Fruit fly (Drosophila melanogaster) whole organism, embryonic: ENCODE measurements around the gene alpha-Est9.

Source experiments
- Ada2b ChIP-seq: fragments of 200-800 bp; sonication (Bioruptor generic); IDR thresholded peaks from 2 replicates; pipeline ENCODE4 v1.3.6; 2022; ENCODE audit warnings: missing biosample characterization, missing genetic modification characterization
- Atf-2 ChIP-seq: fragments of 200-800 bp; sonication (Bioruptor generic); optimal IDR thresholded peaks from 2 replicates; lab custom pipeline; 2016; ENCODE audit warnings: missing biosample characterization, missing genetic modification characterization
- CG10366 ChIP-seq: fragments of 200-800 bp; sonication (Bioruptor generic); IDR thresholded peaks from 2 replicates; pipeline ENCODE4 v1.3.6; 2022; ENCODE audit warnings: missing biosample characterization, missing genetic modification characterization
- CG13296 ChIP-seq: fragments of 200-800 bp; sonication (Bioruptor generic); optimal IDR thresholded peaks from 3 replicates; lab custom pipeline; 2018; ENCODE audit warnings: missing biosample characterization, mild to moderate bottlenecking, missing genetic modification characterization
- CG13894 ChIP-seq: fragments of 200-800 bp; sonication (Bioruptor generic); optimal IDR thresholded peaks from 3 replicates; lab custom pipeline; 2018; ENCODE audit warnings: missing biosample characterization, mild to moderate bottlenecking, missing genetic modification characterization, moderate library complexity
- CG14014 ChIP-seq: fragments of 200-800 bp; sonication (Bioruptor generic); IDR thresholded peaks from 2 replicates; pipeline ENCODE4 v1.3.6; 2022; ENCODE audit warnings: missing biosample characterization, missing genetic modification characterization
- CG17359 ChIP-seq: fragments of 200-800 bp; sonication (Bioruptor generic); optimal IDR thresholded peaks from 3 replicates; lab custom pipeline; 2018; ENCODE audit warnings: missing biosample characterization, mild to moderate bottlenecking, missing genetic modification characterization, moderate library complexity
- CG17385 ChIP-seq: fragments of 200-800 bp; sonication (Bioruptor generic); optimal IDR thresholded peaks from 3 replicates; lab custom pipeline; 2018; ENCODE audit warnings: missing biosample characterization, mild to moderate bottlenecking, missing genetic modification characterization
- CG18476 ChIP-seq: fragments of 200-800 bp; sonication (Bioruptor generic); optimal IDR thresholded peaks from 2 replicates; lab custom pipeline; 2016; ENCODE audit warnings: missing biosample characterization, mild to moderate bottlenecking, missing genetic modification characterization
- CG30020 ChIP-seq: fragments of 200-800 bp; optimal IDR thresholded peaks from 2 replicates; lab custom pipeline; 2019; ENCODE audit warnings: missing biosample characterization, mild to moderate bottlenecking, missing genetic modification characterization, moderate library complexity
- CG30403 ChIP-seq: fragments of 200-800 bp; sonication (Bioruptor generic); optimal IDR thresholded peaks from 3 replicates; lab custom pipeline; 2016; ENCODE audit warnings: missing biosample characterization, missing genetic modification characterization
- CG4282 ChIP-seq: fragments of 200-800 bp; sonication (Bioruptor generic); optimal IDR thresholded peaks from 2 replicates; lab custom pipeline; 2016; ENCODE audit warnings: missing biosample characterization, missing genetic modification characterization
- CG7745 ChIP-seq: fragments of 200-800 bp; sonication (Bioruptor generic); optimal IDR thresholded peaks from 2 replicates; lab custom pipeline; 2018; ENCODE audit warnings: missing biosample characterization, mild to moderate bottlenecking, missing genetic modification characterization, moderate library complexity
- CG7987 ChIP-seq: fragments of 200-800 bp; sonication (Bioruptor generic); optimal IDR thresholded peaks from 2 replicates; lab custom pipeline; 2018; ENCODE audit warnings: missing biosample characterization, mild to moderate bottlenecking, missing genetic modification characterization, moderate library complexity
- CG8290 ChIP-seq, 3 experiments: fragments of 200-800 bp; sonication (Bioruptor generic); optimal IDR thresholded peaks; 2 replicates each; lab custom pipeline; 2016 to 2019; ENCODE audit warnings: missing biosample characterization in 3 of 3, missing genetic modification characterization in 3 of 3, mild to moderate bottlenecking in 2 of 3, moderate library complexity in 1 of 3
- CG9215 ChIP-seq: fragments of 200-800 bp; sonication (Bioruptor generic); IDR thresholded peaks from 2 replicates; pipeline ENCODE4 v1.3.6; 2022; ENCODE audit warnings: missing biosample characterization, missing genetic modification characterization
- D19A ChIP-seq: fragments of 200-800 bp; optimal IDR thresholded peaks from 3 replicates; lab custom pipeline; 2019; ENCODE audit warnings: missing biosample characterization, mild to moderate bottlenecking, missing genetic modification characterization, moderate library complexity
- Dll ChIP-seq: fragments of 200-800 bp; sonication (Bioruptor generic); IDR thresholded peaks from 4 replicates; pipeline ENCODE4 v1.3.6; 2022; ENCODE audit warnings: missing biosample characterization, missing genetic modification characterization; ENCODE audit not compliant: partially characterized antibody
- Eip74EF ChIP-seq, 2 experiments: fragments of 200-800 bp in 1 of 2; fragments of >200 bp in 1 of 2; sonication (Bioruptor generic) in 1 of 2; optimal IDR thresholded peaks; 2 replicates each; lab custom pipeline; 2017 to 2019; ENCODE audit warnings: missing biosample characterization in 2 of 2, missing genetic modification characterization in 2 of 2, mild to moderate bottlenecking in 1 of 2, moderate library complexity in 1 of 2
- Elba2 ChIP-seq: fragments of 200-800 bp; sonication (Bioruptor generic); optimal IDR thresholded peaks from 3 replicates; lab custom pipeline; 2016; ENCODE audit warnings: missing biosample characterization, missing genetic modification characterization
- Fer1 ChIP-seq: fragments of 200-800 bp; sonication (Bioruptor generic); optimal IDR thresholded peaks from 2 replicates; lab custom pipeline; 2017; ENCODE audit warnings: missing biosample characterization, mild to moderate bottlenecking, missing genetic modification characterization
- HLH54F ChIP-seq: fragments of 200-800 bp; sonication (Bioruptor generic); optimal IDR thresholded peaks from 3 replicates; lab custom pipeline; 2016; ENCODE audit warnings: missing biosample characterization, missing genetic modification characterization
- HmgZ ChIP-seq: fragments of 200-800 bp; sonication (Bioruptor generic); optimal IDR thresholded peaks from 2 replicates; lab custom pipeline; 2018; ENCODE audit warnings: missing biosample characterization, mild to moderate bottlenecking, missing genetic modification characterization
- Hr51 ChIP-seq, 2 experiments: fragments of 200-800 bp; sonication (Bioruptor generic); optimal IDR thresholded peaks; 2 replicates in 1 of 2; 3 replicates in 1 of 2; lab custom pipeline; 2016 to 2018; ENCODE audit warnings: missing biosample characterization in 2 of 2, missing genetic modification characterization in 2 of 2, mild to moderate bottlenecking in 1 of 2, moderate library complexity in 1 of 2
- MBD-R2 ChIP-seq: fragments of 200-800 bp; sonication (Bioruptor generic); IDR thresholded peaks from 2 replicates; pipeline ENCODE4 v1.3.6; 2022; ENCODE audit warnings: missing biosample characterization, missing genetic modification characterization
- NC2α ChIP-seq: fragments of 200-800 bp; sonication (Bioruptor generic); optimal IDR thresholded peaks from 2 replicates; lab custom pipeline; 2016; ENCODE audit warnings: missing biosample characterization, missing genetic modification characterization
- Sry-δ ChIP-seq: fragments of 200-800 bp; sonication (Bioruptor generic); optimal IDR thresholded peaks from 2 replicates; lab custom pipeline; 2016; ENCODE audit warnings: missing biosample characterization, missing genetic modification characterization
- Xbp1 ChIP-seq: fragments of 200-800 bp; sonication (Bioruptor generic); optimal IDR thresholded peaks from 3 replicates; lab custom pipeline; 2016; ENCODE audit warnings: missing biosample characterization, mild to moderate bottlenecking, missing genetic modification characterization
- YL-1 ChIP-seq: fragments of 200-800 bp; sonication (Bioruptor generic); optimal IDR thresholded peaks from 3 replicates; lab custom pipeline; 2017; ENCODE audit warnings: missing biosample characterization, mild to moderate bottlenecking, missing genetic modification characterization
- aop ChIP-seq: fragments of 200-800 bp; sonication (Bioruptor generic); IDR thresholded peaks from 2 replicates; pipeline ENCODE4 v1.3.6; 2022; ENCODE audit warnings: missing biosample characterization, missing genetic modification characterization
- ara ChIP-seq: fragments of 200-800 bp; sonication (Bioruptor generic); IDR thresholded peaks from 2 replicates; pipeline ENCODE4 v1.3.6; 2022; ENCODE audit warnings: missing biosample characterization, missing genetic modification characterization
- bcd ChIP-seq: fragments of 200-800 bp; sonication (Bioruptor generic); optimal IDR thresholded peaks from 2 replicates; lab custom pipeline; 2017; ENCODE audit warnings: missing biosample characterization, mild to moderate bottlenecking, missing genetic modification characterization
- br ChIP-seq: fragments of >200 bp; optimal IDR thresholded peaks from 2 replicates; lab custom pipeline; 2017
- bsh ChIP-seq, 2 experiments: fragments of 200-800 bp; sonication (Bioruptor generic); optimal IDR thresholded peaks; 2 replicates each; lab custom pipeline; 2017 to 2018; ENCODE audit warnings: mild to moderate bottlenecking in 2 of 2, missing biosample characterization in 2 of 2, missing genetic modification characterization in 2 of 2, moderate library complexity in 1 of 2
- chinmo ChIP-seq: fragments of 200-800 bp; sonication (Bioruptor generic); IDR thresholded peaks from 4 replicates; pipeline ENCODE4 v1.3.6; 2022; ENCODE audit warnings: missing biosample characterization, missing genetic modification characterization; ENCODE audit not compliant: partially characterized antibody
- crp ChIP-seq, 2 experiments: fragments of 200-800 bp; sonication (Bioruptor generic); optimal IDR thresholded peaks; 2 replicates in 1 of 2; 3 replicates in 1 of 2; lab custom pipeline; 2017; ENCODE audit warnings: missing biosample characterization in 2 of 2, missing genetic modification characterization in 2 of 2, mild to moderate bottlenecking in 1 of 2, moderate library complexity in 1 of 2
- dm ChIP-seq: fragments of 200-800 bp; sonication (Bioruptor generic); optimal IDR thresholded peaks from 3 replicates; lab custom pipeline; 2016; ENCODE audit warnings: missing biosample characterization, missing genetic modification characterization
- fd102C ChIP-seq: fragments of 200-800 bp; sonication (Bioruptor generic); optimal IDR thresholded peaks from 2 replicates; lab custom pipeline; 2018; ENCODE audit warnings: missing biosample characterization, mild to moderate bottlenecking, missing genetic modification characterization, moderate library complexity
- gem ChIP-seq: fragments of 200-800 bp; sonication (Bioruptor generic); optimal IDR thresholded peaks from 2 replicates; lab custom pipeline; 2019; ENCODE audit warnings: missing biosample characterization, mild to moderate bottlenecking, missing genetic modification characterization, moderate library complexity
- gro ChIP-seq: fragments of 200-800 bp; sonication (Bioruptor generic); optimal IDR thresholded peaks from 2 replicates; lab custom pipeline; 2016; ENCODE audit warnings: missing biosample characterization, missing genetic modification characterization
- ham ChIP-seq: fragments of 200-800 bp; sonication (Bioruptor generic); IDR thresholded peaks from 2 replicates; pipeline ENCODE4 v1.3.6; 2022; ENCODE audit warnings: missing biosample characterization, missing genetic modification characterization
- lab ChIP-seq: fragments of 200-800 bp; sonication (Bioruptor generic); optimal IDR thresholded peaks from 3 replicates; lab custom pipeline; 2017; ENCODE audit warnings: missing biosample characterization, missing genetic modification characterization, mild to moderate bottlenecking, moderate library complexity, missing genetic modification reagents
- maf-S ChIP-seq: fragments of 200-800 bp; sonication (Bioruptor generic); optimal IDR thresholded peaks from 2 replicates; lab custom pipeline; 2016; ENCODE audit warnings: missing biosample characterization, missing genetic modification characterization
- nmo ChIP-seq: fragments of 200-800 bp; sonication (Bioruptor generic); optimal IDR thresholded peaks from 2 replicates; lab custom pipeline; 2018; ENCODE audit warnings: missing biosample characterization, mild to moderate bottlenecking, missing genetic modification characterization, moderate library complexity
- pros ChIP-seq: fragments of 200-800 bp; sonication (Bioruptor generic); optimal IDR thresholded peaks from 3 replicates; lab custom pipeline; 2019; ENCODE audit warnings: missing biosample characterization, mild to moderate bottlenecking, missing genetic modification characterization, moderate library complexity
- pzg ChIP-seq: fragments of 200-800 bp; sonication (Bioruptor generic); optimal IDR thresholded peaks from 3 replicates; lab custom pipeline; 2018; ENCODE audit warnings: missing biosample characterization, mild to moderate bottlenecking, missing genetic modification characterization, moderate library complexity
- repo ChIP-seq: fragments of 200-800 bp; sonication (Bioruptor generic); optimal IDR thresholded peaks from 2 replicates; lab custom pipeline; 2016; ENCODE audit warnings: missing biosample characterization, missing genetic modification characterization
- sd ChIP-seq: fragments of 200-800 bp; sonication (Bioruptor generic); optimal IDR thresholded peaks from 3 replicates; lab custom pipeline; 2018; ENCODE audit warnings: missing biosample characterization, mild to moderate bottlenecking, missing genetic modification characterization, moderate library complexity
- tup ChIP-seq: fragments of 200-800 bp; sonication (Bioruptor generic); optimal IDR thresholded peaks from 2 replicates; lab custom pipeline; 2016; ENCODE audit warnings: missing biosample characterization, mild to moderate bottlenecking, missing genetic modification characterization, moderate library complexity
- vfl ChIP-seq: fragments of 200-800 bp; sonication (Bioruptor generic); optimal IDR thresholded peaks from 2 replicates; lab custom pipeline; 2016; ENCODE audit warnings: missing biosample characterization, missing genetic modification characterization

alpha-Est9 gene

DNA sequence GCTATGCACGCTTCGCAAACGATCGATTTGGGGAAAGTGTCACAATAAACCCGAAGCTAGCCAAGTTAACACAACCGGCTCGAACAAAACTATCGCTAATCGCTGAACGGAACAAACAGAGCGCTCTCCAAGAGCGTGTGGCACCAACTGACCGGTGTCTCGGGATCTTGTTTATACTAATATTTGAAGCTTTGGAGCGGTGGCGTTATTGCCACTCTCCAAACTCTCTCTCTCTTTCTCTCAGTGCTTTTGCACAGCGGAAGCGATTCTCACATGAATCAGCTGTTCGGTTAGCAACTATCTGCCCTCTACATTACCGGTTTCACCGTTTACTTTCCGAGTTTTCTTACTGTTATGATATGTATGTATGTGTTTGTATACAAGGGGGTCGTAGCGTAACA lies 13.4 kb downstream of the alpha-Est9 start (continued):
- TF ChIP-seq Elba2 (GFP tag; lab: Kevin White, UChicago) (no peak), maf-S (no peak), CG30020 (tag; lab: Kevin White, UChicago) (no peak), Eip74EF (GFP tag; optimal IDR thresholded peaks at IDR 0.05; lab: Kevin White, UChicago) (peak in 1 of 2 experiments; percentile 91), CG7745 (tag; lab: Kevin White, UChicago) (no peak), vfl (no peak), Ada2b (no peak), lab (GFP tag; lab: Kevin White, UChicago) (peak; percentile 28), bcd (GFP tag; lab: Kevin White, UChicago) (no peak), NC2α (GFP tag; lab: Kevin White, UChicago) (no peak), br (lab: Kevin White, UChicago) (no peak), CG14014 (no peak; the same call in 1 of the 2 replicates), Dll (GFP tag; lab: Robert Waterston, UW) (no peak), crp (GFP tag; optimal IDR thresholded peaks at IDR 0.05; lab: Kevin White, UChicago) (peak in 1 of 2 experiments; percentile 72), MBD-R2 (GFP tag; lab: Robert Waterston, UW) (no peak), aop (GFP tag; lab: Robert Waterston, UW) (peak; percentile 25; the same call in 1 of the 2 replicates), CG8290 (GFP tag; optimal IDR thresholded peaks at IDR 0.05; lab: Kevin White, UChicago) (no peak), CG8290 (tag; optimal IDR thresholded peaks at IDR 0.05; lab: Kevin White, UChicago) (peak in 1 of 2 experiments; percentile 53), YL-1 (GFP tag; lab: Kevin White, UChicago) (no peak), sd (tag; lab: Kevin White, UChicago) (peak; percentile 1), Sry-δ (GFP tag; lab: Kevin White, UChicago) (no peak), Atf-2 (no peak), gro (no peak), CG17359 (tag; lab: Kevin White, UChicago) (no peak), CG9215 (GFP tag; lab: Robert Waterston, UW) (no peak), ara (GFP tag; lab: Robert Waterston, UW) (no peak), HmgZ (tag; lab: Kevin White, UChicago) (no peak), repo (GFP tag; lab: Kevin White, UChicago) (no peak), dm (GFP tag; lab: Kevin White, UChicago) (no peak), gem (tag; lab: Kevin White, UChicago) (no peak), tup (GFP tag; lab: Kevin White, UChicago) (no peak), fd102C (no peak), HLH54F (GFP tag; lab: Kevin White, UChicago) (no peak), nmo (GFP tag; lab: Kevin White, UChicago) (no peak), CG7987 (GFP tag; lab: Kevin White, UChicago) (no peak), CG4282 (no peak), Hr51 (GFP tag; optimal IDR thresholded peaks at IDR 0.05; lab: Kevin White, UChicago) (no peak), D19A (tag; lab: Kevin White, UChicago) (no peak), CG13894 (peak; percentile 30), ham (GFP tag; lab: Robert Waterston, UW) (no peak), bsh (GFP tag; optimal IDR thresholded peaks at IDR 0.05; lab: Kevin White, UChicago) (no peak), pros (GFP tag; lab: Kevin White, UChicago) (no peak), Xbp1 (no peak), pzg (GFP tag; lab: Kevin White, UChicago) (no peak), CG13296 (GFP tag; lab: Kevin White, UChicago) (peak; percentile 40), chinmo (GFP tag; lab: Robert Waterston, UW) (peak; percentile 91; the same call in 3 of the 4 replicates), Fer1 (GFP tag; lab: Kevin White, UChicago) (peak; percentile 32), CG30403 (GFP tag; lab: Kevin White, UChicago) (no peak), CG10366 (GFP tag; lab: Robert Waterston, UW) (no peak), CG18476 (no peak), CG17385 (peak; percentile 12)
